Fruit fly (Drosophila melanogaster): ENCODE data around the gene CG5377.

Gene CG5377

dm6 chr3R:22467939-22468571 is at the start of gene CG5377, which contains the start of gene Nrx-1:
Gene CG5377, minus strand, starts transcription at chr3R:22468157.
Gene Nrx-1, plus strand, starts transcription at chr3R:22468512.
- no peak for TF ChIP-seq Sin3A (optimal IDR thresholded peaks at IDR 0.05)
- no peak for TF ChIP-seq Myc (optimal IDR thresholded peaks at IDR 0.05)
- TF ChIP-seq psq (optimal IDR thresholded peaks at IDR 0.05), result no peak

- no peak for TF ChIP-seq Sin3A (optimal IDR thresholded peaks at IDR 0.05)
- TF ChIP-seq h (optimal IDR thresholded peaks at IDR 0.05), result no peak
- no peak for TF ChIP-seq ttk (optimal IDR thresholded peaks at IDR 0.05)
- no peak for TF ChIP-seq insv (optimal IDR thresholded peaks at IDR 0.05)
- no peak for TF ChIP-seq Myc (optimal IDR thresholded peaks at IDR 0.05)
- TF ChIP-seq psq (optimal IDR thresholded peaks at IDR 0.05), result no peak
Observed at dm6 chr3R:22515384-22515783, 47.4 kb upstream of the CG5377 start.

- TF ChIP-seq Myc (optimal IDR thresholded peaks at IDR 0.05) (no peak), Sin3A (optimal IDR thresholded peaks at IDR 0.05) (no peak), insv (optimal IDR thresholded peaks at IDR 0.05) (no peak), h (optimal IDR thresholded peaks at IDR 0.05) (no peak), psq (optimal IDR thresholded peaks at IDR 0.05) (no peak), ttk (optimal IDR thresholded peaks at IDR 0.05) (no peak)
Observed at dm6 chr3R:22503630-22504029, 35.7 kb upstream of the CG5377 start.

dm6 chr3R:22497025-22497424 is 29.1 kb upstream of the CG5377 start, which contains the start of gene Octbeta1R:
Gene Octbeta1R, plus strand, starts transcription at chr3R:22497215.
- TF ChIP-seq psq (optimal IDR thresholded peaks at IDR 0.05), result no peak
- no peak for TF ChIP-seq Sin3A (optimal IDR thresholded peaks at IDR 0.05)
- no peak for TF ChIP-seq ttk (optimal IDR thresholded peaks at IDR 0.05)
- no peak for TF ChIP-seq Myc (optimal IDR thresholded peaks at IDR 0.05)
- no peak for TF ChIP-seq insv (optimal IDR thresholded peaks at IDR 0.05)
- TF ChIP-seq h (optimal IDR thresholded peaks at IDR 0.05), result no peak

- TF ChIP-seq ttk (optimal IDR thresholded peaks at IDR 0.05) (no peak), insv (optimal IDR thresholded peaks at IDR 0.05) (no peak), h (optimal IDR thresholded peaks at IDR 0.05) (no peak), psq (optimal IDR thresholded peaks at IDR 0.05) (no peak), Myc (optimal IDR thresholded peaks at IDR 0.05) (no peak), Sin3A (optimal IDR thresholded peaks at IDR 0.05) (no peak)
Observed at dm6 chr3R:22494523-22495309, 26.8 kb upstream of the CG5377 start.

dm6 chr3R:22492767-22493166 is 24.8 kb upstream of the CG5377 start, which contains the start of gene tHMG2:
Gene tHMG2, plus strand, starts transcription at chr3R:22492953.
- TF ChIP-seq Sin3A (optimal IDR thresholded peaks at IDR 0.05) (no peak), psq (optimal IDR thresholded peaks at IDR 0.05) (no peak), insv (optimal IDR thresholded peaks at IDR 0.05) (no peak), h (optimal IDR thresholded peaks at IDR 0.05) (no peak), Myc (optimal IDR thresholded peaks at IDR 0.05) (no peak)

dm6 chr3R:22491088-22491879 is 23.3 kb upstream of the CG5377 start, which contains the start of the genes CCT1 and tHMG1:
Gene CCT1, minus strand, starts transcription at chr3R:22491439.
Gene tHMG1, plus strand, starts transcription at chr3R:22491829.
- TF ChIP-seq h (optimal IDR thresholded peaks at IDR 0.05) (no peak), ttk (optimal IDR thresholded peaks at IDR 0.05) (no peak), insv (optimal IDR thresholded peaks at IDR 0.05) (no peak), Myc (optimal IDR thresholded peaks at IDR 0.05) (no peak), psq (optimal IDR thresholded peaks at IDR 0.05) (no peak)

- no peak for TF ChIP-seq psq (optimal IDR thresholded peaks at IDR 0.05)
- no peak for TF ChIP-seq Sin3A (optimal IDR thresholded peaks at IDR 0.05)
- no peak for TF ChIP-seq ttk (optimal IDR thresholded peaks at IDR 0.05)
- TF ChIP-seq Myc (optimal IDR thresholded peaks at IDR 0.05), result no peak
- no peak for TF ChIP-seq insv (optimal IDR thresholded peaks at IDR 0.05)
- TF ChIP-seq h (optimal IDR thresholded peaks at IDR 0.05), result no peak
Observed at dm6 chr3R:22488855-22489254, 20.9 kb upstream of the CG5377 start, which contains the start of gene CG5376. Gene CG5376, minus strand, starts transcription at chr3R:22488955.

- TF ChIP-seq Sin3A (optimal IDR thresholded peaks at IDR 0.05) (no peak), Myc (optimal IDR thresholded peaks at IDR 0.05) (no peak), ttk (optimal IDR thresholded peaks at IDR 0.05) (no peak), insv (optimal IDR thresholded peaks at IDR 0.05) (no peak), psq (optimal IDR thresholded peaks at IDR 0.05) (no peak), h (optimal IDR thresholded peaks at IDR 0.05) (no peak)
Observed at dm6 chr3R:22487037-22487492, 19.1 kb upstream of the CG5377 start, which contains the start of gene Pfdn5. Gene Pfdn5, plus strand, starts transcription at chr3R:22487039.

dm6 chr3R:22483537-22483936 is 15.6 kb upstream of the CG5377 start:
- no peak for TF ChIP-seq ttk (optimal IDR thresholded peaks at IDR 0.05)
- no peak for TF ChIP-seq insv (optimal IDR thresholded peaks at IDR 0.05)
- no peak for TF ChIP-seq h (optimal IDR thresholded peaks at IDR 0.05)
- TF ChIP-seq Sin3A (optimal IDR thresholded peaks at IDR 0.05), result no peak
- TF ChIP-seq Myc (optimal IDR thresholded peaks at IDR 0.05), result no peak
- no peak for TF ChIP-seq psq (optimal IDR thresholded peaks at IDR 0.05)

dm6 chr3R:22470064-22470463 is 2.1 kb upstream of the CG5377 start:
- no peak for TF ChIP-seq Sin3A (optimal IDR thresholded peaks at IDR 0.05)
- no peak for TF ChIP-seq Myc (optimal IDR thresholded peaks at IDR 0.05)
- TF ChIP-seq insv (optimal IDR thresholded peaks at IDR 0.05), result no peak
- TF ChIP-seq h (optimal IDR thresholded peaks at IDR 0.05), result no peak
- TF ChIP-seq psq (optimal IDR thresholded peaks at IDR 0.05), result no peak
- TF ChIP-seq ttk (optimal IDR thresholded peaks at IDR 0.05), result no peak

Measured in Kc167 (cell line).